Comparison of ENCODE assay signal across 6 worm cellular contexts in the genomic region with DNA sequence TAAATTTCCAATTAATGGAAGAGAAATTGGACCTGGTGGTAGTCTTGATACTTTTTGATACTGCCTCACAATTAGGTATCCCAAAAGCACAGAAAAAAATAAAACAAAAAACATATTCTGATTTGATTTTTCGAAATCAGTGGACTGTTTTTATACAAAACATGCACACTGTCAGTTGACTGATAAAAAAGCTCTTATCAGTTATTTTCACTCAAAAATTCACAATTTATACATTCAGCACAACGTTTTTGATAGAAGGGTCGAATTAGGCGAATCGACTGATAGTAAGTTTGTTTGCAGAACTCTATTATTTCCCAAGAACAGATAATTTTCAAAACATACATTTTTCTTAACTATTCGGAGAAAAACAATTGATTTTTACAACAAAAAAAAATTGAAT.
TF ChIP-seq lines count a peak whose summit lies in the region.

A gene (minus strand): TSS at position 124 of the 400 bp plus-strand sequence.

TF ChIP-seq in whole organism, L1 larva, 84 proteins besides CTCF, POLR2A, EP300 and RAD21:
- no peak for TF ChIP-seq mab-9 (GFP tag; IDR thresholded peaks at IDR 0.05; lab: Robert Waterston, UW)
- peak; percentile 90 for TF ChIP-seq elt-2 (tag; optimal IDR thresholded peaks at IDR 0.05; lab: Kevin White, UChicago)

TF ChIP-seq in whole organism, L2 larva, 48 proteins besides CTCF, POLR2A, EP300 and RAD21:
- no peak for TF ChIP-seq ceh-16 (tag; optimal IDR thresholded peaks at IDR 0.05; lab: Kevin White, UChicago)
- no peak for TF ChIP-seq ztf-4 (tag; optimal IDR thresholded peaks at IDR 0.05; lab: Kevin White, UChicago)
- no peak for TF ChIP-seq skn-1 (tag; optimal IDR thresholded peaks at IDR 0.05; lab: Kevin White, UChicago)
- TF ChIP-seq elt-1 (tag; optimal IDR thresholded peaks at IDR 0.05; lab: Kevin White, UChicago): no peak
- no peak for TF ChIP-seq mbf-1 (tag; optimal IDR thresholded peaks at IDR 0.05; lab: Kevin White, UChicago)
- no peak for TF ChIP-seq alr-1 (tag; optimal IDR thresholded peaks at IDR 0.05; lab: Kevin White, UChicago)
- no peak for TF ChIP-seq unc-55 (GFP tag; optimal IDR thresholded peaks at IDR 0.05; lab: Kevin White, UChicago)
- TF ChIP-seq lin-11 (tag; optimal IDR thresholded peaks at IDR 0.05; lab: Kevin White, UChicago): no peak
- no peak for TF ChIP-seq lin-13 (GFP tag; optimal IDR thresholded peaks at IDR 0.05; lab: Kevin White, UChicago)
- no peak for TF ChIP-seq blmp-1 (tag; optimal IDR thresholded peaks at IDR 0.05; lab: Kevin White, UChicago; ENCODE audit: insufficient read depth)
- no peak for TF ChIP-seq mab-5 (tag; optimal IDR thresholded peaks at IDR 0.05; lab: Kevin White, UChicago)
- TF ChIP-seq nhr-237 (tag; optimal IDR thresholded peaks at IDR 0.05; lab: Kevin White, UChicago): no peak
- peak; percentile 27 for TF ChIP-seq gmeb-1 (tag; optimal IDR thresholded peaks at IDR 0.05; lab: Kevin White, UChicago)
- TF ChIP-seq nhr-77 (tag; optimal IDR thresholded peaks at IDR 0.05; lab: Kevin White, UChicago): no peak
- no peak for TF ChIP-seq snpc-4 (tag; optimal IDR thresholded peaks at IDR 0.05; lab: Kevin White, UChicago)
- peak; percentile 67 for TF ChIP-seq fos-1 (tag; optimal IDR thresholded peaks at IDR 0.05; lab: Kevin White, UChicago)
- no peak for TF ChIP-seq elt-3 (tag; optimal IDR thresholded peaks at IDR 0.05; lab: Kevin White, UChicago)

TF ChIP-seq in whole organism, L3 larva, 47 proteins besides CTCF, POLR2A, EP300 and RAD21:
- TF ChIP-seq elt-2 (tag; optimal IDR thresholded peaks at IDR 0.05; lab: Kevin White, UChicago) (peak; percentile 86), fkh-2 (tag; optimal IDR thresholded peaks at IDR 0.05; lab: Kevin White, UChicago) (no peak), pqm-1 (tag; optimal IDR thresholded peaks at IDR 0.05; lab: Kevin White, UChicago) (peak; percentile 79), egl-5 (tag; optimal IDR thresholded peaks at IDR 0.05; lab: Kevin White, UChicago) (no peak)

TF ChIP-seq in whole organism, L4 larva, 104 proteins besides CTCF, POLR2A, EP300 and RAD21:
- TF ChIP-seq daf-16 (GFP tag; optimal IDR thresholded peaks at IDR 0.05; lab: Kevin White, UChicago): no peak
- peak; percentile 91 for TF ChIP-seq daf-16 (tag; optimal IDR thresholded peaks at IDR 0.05; lab: Kevin White, UChicago)
- TF ChIP-seq nhr-28 (tag; optimal IDR thresholded peaks at IDR 0.05; lab: Kevin White, UChicago): peak; percentile 71
- TF ChIP-seq pqm-1 (tag; optimal IDR thresholded peaks at IDR 0.05; lab: Kevin White, UChicago): peak; percentile 52
- TF ChIP-seq dmd-6 (GFP tag; IDR thresholded peaks at IDR 0.05; lab: Robert Waterston, UW): peak; percentile 57; the same call in 1 of the 2 replicates
- no peak for TF ChIP-seq ZK546.5 (tag; optimal IDR thresholded peaks at IDR 0.05; lab: Kevin White, UChicago)
- no peak for TF ChIP-seq dve-1 (tag; optimal IDR thresholded peaks at IDR 0.05; lab: Kevin White, UChicago; ENCODE audit: insufficient read depth)
- TF ChIP-seq hlh-11 (tag; optimal IDR thresholded peaks at IDR 0.05; lab: Kevin White, UChicago): peak; percentile 53

TF ChIP-seq in whole organism, late embryonic, 69 proteins besides CTCF, POLR2A, EP300 and RAD21:
- TF ChIP-seq elt-2 (tag; optimal IDR thresholded peaks at IDR 0.05; lab: Kevin White, UChicago): peak; percentile 64
- TF ChIP-seq Y22D7AL.16 (tag; optimal IDR thresholded peaks at IDR 0.05; lab: Kevin White, UChicago): no peak

TF ChIP-seq in whole organism, young adult, 124 proteins besides CTCF, POLR2A, EP300 and RAD21:
- TF ChIP-seq tlf-1 (GFP tag; optimal IDR thresholded peaks at IDR 0.05; lab: Kevin White, UChicago) (no peak), nhr-80 (tag; optimal IDR thresholded peaks at IDR 0.05; lab: Kevin White, UChicago) (peak; percentile 59)
